Fruit fly (Drosophila melanogaster) whole organism, embryonic: ENCODE measurements around the gene Plzf.

Experiments used
- Awh ChIP-seq: fragments of 200-800 bp; sonication (Bioruptor generic); IDR thresholded peaks from 2 replicates; pipeline ENCODE4, ENCODE4 v1.3.6; 2022; ENCODE audit warnings: missing biosample characterization, missing genetic modification characterization
- Dip2 ChIP-seq: fragments of 200-800 bp; sonication (Bioruptor generic); IDR thresholded peaks from 2 replicates; pipeline ENCODE4 v1.3.6; 2022; ENCODE audit warnings: missing biosample characterization, missing genetic modification characterization
- HLH4C ChIP-seq: fragments of 200-800 bp; sonication (Bioruptor generic); IDR thresholded peaks from 3 replicates; pipeline ENCODE4 v1.3.6; 2022; ENCODE audit warnings: missing biosample characterization, missing genetic modification characterization; ENCODE audit not compliant: partially characterized antibody
- Jarid2 ChIP-seq: fragments of 200-800 bp; sonication (Bioruptor generic); optimal IDR thresholded peaks from 3 replicates; lab custom pipeline; 2017; ENCODE audit warnings: mild to moderate bottlenecking, missing biosample characterization, missing genetic modification reagents, missing genetic modification characterization
- Nf-YA ChIP-seq: fragments of 200-800 bp; sonication (Bioruptor generic); IDR thresholded peaks from 2 replicates; pipeline ENCODE4 v1.3.6; 2022; ENCODE audit warnings: missing biosample characterization, missing genetic modification characterization
- Nf-YB ChIP-seq: fragments of 200-800 bp; sonication (Bioruptor generic); optimal IDR thresholded peaks from 3 replicates; lab custom pipeline; 2019; ENCODE audit warnings: missing biosample characterization, mild to moderate bottlenecking, missing genetic modification characterization, moderate library complexity
- al ChIP-seq: fragments of 200-800 bp; sonication (Bioruptor generic); IDR thresholded peaks from 2 replicates; pipeline ENCODE4 v1.3.6; 2022; ENCODE audit warnings: missing biosample characterization, missing genetic modification characterization
- gce ChIP-seq: fragments of 200-800 bp; sonication (Bioruptor generic); IDR thresholded peaks from 3 replicates; pipeline ENCODE4 v1.3.6; 2022; ENCODE audit warnings: missing biosample characterization, missing genetic modification characterization
- rib ChIP-seq: fragments of 200-800 bp; sonication (Bioruptor generic); IDR thresholded peaks from 2 replicates; pipeline ENCODE4 v1.3.6; 2022; ENCODE audit warnings: missing biosample characterization, missing genetic modification characterization
- vvl ChIP-seq: fragments of 200-800 bp; sonication (Bioruptor generic); IDR thresholded peaks from 2 replicates; pipeline ENCODE4 v1.3.6; 2022; ENCODE audit warnings: missing biosample characterization, missing genetic modification characterization
- z ChIP-seq: fragments of 200-800 bp; sonication (Bioruptor generic); IDR thresholded peaks from 3 replicates; pipeline ENCODE4 v1.3.6; 2022; ENCODE audit warnings: missing biosample characterization, missing genetic modification characterization

dm6 chr2L:12010877-12011666, 37.6 kb downstream of the Plzf start:
- TF ChIP-seq Awh (GFP tag; lab: Robert Waterston, UW) (no peak), Nf-YA (GFP tag; lab: Robert Waterston, UW) (no peak), vvl (no peak), rib (GFP tag; lab: Robert Waterston, UW) (no peak), al (no peak), z (GFP tag; lab: Robert Waterston, UW) (no peak), HLH4C (no peak), gce (no peak), Nf-YB (GFP tag; lab: Kevin White, UChicago) (no peak), Dip2 (GFP tag; lab: Robert Waterston, UW) (no peak), Jarid2 (GFP tag; lab: Kevin White, UChicago) (peak; percentile 73)
